Worm (Caenorhabditis elegans) whole organism, L2 larva: ENCODE data around the gene ntr-2.

ENCODE experiments used
- ama-1 ChIP-seq: fragments of 150-350 bp; optimal IDR thresholded peaks from 2 replicates; lab custom pipeline; 2018; ENCODE audit warnings: inconsistent platforms
- blmp-1 ChIP-seq: sonication (generic microtip); optimal IDR thresholded peaks from 2 replicates; lab custom pipeline; 2017; ENCODE audit warnings: missing genetic modification characterization, mild to moderate bottlenecking, missing compliant biosample characterization, antibody characterized with exemption, moderate library complexity; ENCODE audit not compliant: insufficient read depth
- egl-27 ChIP-seq: sonication (generic microtip); optimal IDR thresholded peaks from 3 replicates; lab custom pipeline; 2017; ENCODE audit warnings: missing biosample characterization, missing genetic modification reagents, missing genetic modification characterization
- fos-1 ChIP-seq: fragments of 150-350 bp; optimal IDR thresholded peaks from 2 replicates; lab custom pipeline; 2014; ENCODE audit warnings: missing biosample characterization, missing genetic modification characterization
- lsy-2 ChIP-seq, 2 experiments: fragments of 150-350 bp in 1 of 2; sonication (generic microtip) in 1 of 2; optimal IDR thresholded peaks; 2 replicates each; lab custom pipeline; 2014 to 2017; ENCODE audit warnings: missing biosample characterization in 2 of 2, missing genetic modification characterization in 2 of 2
- nhr-237 ChIP-seq: fragments of 150-350 bp; optimal IDR thresholded peaks from 2 replicates; lab custom pipeline; 2014; ENCODE audit warnings: missing biosample characterization, missing genetic modification characterization
- nhr-25 ChIP-seq: fragments of 150-350 bp; sonication (generic microtip); optimal IDR thresholded peaks from 3 replicates; lab custom pipeline; 2014; ENCODE audit warnings: missing biosample characterization, missing genetic modification characterization
- unc-39 ChIP-seq: fragments of 150-350 bp; optimal IDR thresholded peaks from 2 replicates; lab custom pipeline; 2014; ENCODE audit warnings: missing biosample characterization, missing genetic modification characterization
- unc-62 ChIP-seq: fragments of 150-350 bp; optimal IDR thresholded peaks from 2 replicates; lab custom pipeline; 2014; ENCODE audit warnings: missing biosample characterization, missing genetic modification reagents, missing genetic modification characterization
- zag-1 ChIP-seq: fragments of 150-350 bp; optimal IDR thresholded peaks from 2 replicates; lab custom pipeline; 2014; ENCODE audit warnings: missing biosample characterization, missing genetic modification characterization
- ztf-11 ChIP-seq: sonication (generic microtip); optimal IDR thresholded peaks from 2 replicates; lab custom pipeline; 2017; ENCODE audit warnings: missing biosample characterization, missing genetic modification characterization

ce11 chrX:14928854-14929253, at the start of gene ntr-2:
- TF ChIP-seq ama-1 (lab: Kevin White, UChicago) (no peak), ztf-11 (tag; lab: Kevin White, UChicago) (no peak), unc-62 (GFP tag; lab: Kevin White, UChicago) (no peak), blmp-1 (no peak), fos-1 (tag; lab: Kevin White, UChicago) (no peak), zag-1 (tag; lab: Kevin White, UChicago) (no peak), lsy-2 (tag; optimal IDR thresholded peaks at IDR 0.05; lab: Kevin White, UChicago) (no peak), egl-27 (tag; lab: Kevin White, UChicago) (no peak), nhr-237 (tag; lab: Kevin White, UChicago) (no peak), unc-39 (tag; lab: Kevin White, UChicago) (no peak), nhr-25 (tag; lab: Kevin White, UChicago) (no peak)
